Fruit fly (Drosophila melanogaster): ENCODE data around the gene CG2924.

DNA sequence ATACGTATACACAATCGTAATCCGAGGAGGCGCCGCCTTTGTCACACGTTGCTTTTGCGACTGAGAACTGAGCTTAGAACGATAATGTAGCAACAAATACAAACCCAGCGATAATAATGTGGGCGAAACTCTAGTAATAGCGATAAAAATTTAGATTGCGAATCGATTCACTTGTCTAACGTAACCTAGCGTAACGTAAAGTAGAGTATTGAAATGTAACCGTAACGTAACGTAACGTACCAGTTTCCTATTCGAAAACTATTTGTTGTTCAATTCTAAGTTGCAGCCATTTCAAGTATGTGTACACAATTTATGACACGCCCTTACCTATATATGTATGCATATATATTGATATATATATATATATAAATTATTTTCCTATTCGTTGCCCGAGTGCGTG, 25.8 kb downstream of the CG2924 start:
- TF ChIP-seq sc (optimal IDR thresholded peaks at IDR 0.05): no peak
- no peak for TF ChIP-seq sc (GFP tag; optimal IDR thresholded peaks at IDR 0.05)
- no peak for TF ChIP-seq run (tag; optimal IDR thresholded peaks at IDR 0.05)
- TF ChIP-seq jing (GFP tag; optimal IDR thresholded peaks at IDR 0.05): no peak
- no peak for TF ChIP-seq D (optimal IDR thresholded peaks at IDR 0.05)
- TF ChIP-seq D (GFP tag; optimal IDR thresholded peaks at IDR 0.05): no peak
- no peak for TF ChIP-seq cato (GFP tag; optimal IDR thresholded peaks at IDR 0.05; ENCODE audit: borderline replicate concordance)
- TF ChIP-seq CG2712 (tag; optimal IDR thresholded peaks at IDR 0.05): no peak
- TF ChIP-seq CG8281 (tag; optimal IDR thresholded peaks at IDR 0.05): no peak
- TF ChIP-seq CG14965 (GFP tag; optimal IDR thresholded peaks at IDR 0.05; ENCODE audit: borderline replicate concordance): no peak
- TF ChIP-seq Atf6 (GFP tag; IDR thresholded peaks at IDR 0.05): no peak
- no peak for TF ChIP-seq CG7987 (GFP tag; optimal IDR thresholded peaks at IDR 0.05)
- no peak for TF ChIP-seq fd102C (GFP tag; optimal IDR thresholded peaks at IDR 0.05)
- no peak for TF ChIP-seq CG9609 (GFP tag; optimal IDR thresholded peaks at IDR 0.05)
- no peak for TF ChIP-seq CG31365 (tag; optimal IDR thresholded peaks at IDR 0.05)

All from whole organism, embryonic.